Worm (Caenorhabditis elegans): Measurements from ENCODE around the gene F26G1.10.

DNA sequence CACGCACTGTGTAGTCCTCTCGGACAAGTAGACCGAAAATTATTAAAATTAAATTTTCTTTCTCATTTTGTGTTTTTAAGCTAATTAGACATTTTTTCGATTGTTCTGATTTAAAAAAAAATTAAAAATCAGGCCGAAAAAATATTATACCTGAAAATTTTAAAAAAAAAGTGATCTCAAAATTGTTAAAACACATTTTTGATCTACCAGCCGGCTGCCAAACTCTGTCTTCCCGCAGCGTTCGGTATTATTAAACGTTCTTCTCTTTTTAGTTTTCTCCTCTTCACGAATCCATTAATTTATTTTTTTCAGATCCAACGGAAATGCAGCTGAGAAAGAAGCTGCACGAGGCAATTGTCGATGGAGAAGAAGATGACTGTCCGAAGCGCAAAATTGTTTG is 21.0 kb upstream of the F26G1.10 start, which contains the start of gene C27D9.1:
- TF ChIP-seq snpc-1.3 (tag; optimal IDR thresholded peaks at IDR 0.05; ENCODE audit: insufficient read depth) (no peak), F49E8.2 (tag; optimal IDR thresholded peaks at IDR 0.05; ENCODE audit: insufficient read depth) (no peak), ama-1 (optimal IDR thresholded peaks at IDR 0.05) (no peak), ama-1 (GFP tag; optimal IDR thresholded peaks at IDR 0.05) (no peak), snpc-4 (GFP tag; optimal IDR thresholded peaks at IDR 0.05) (no peak), snpc-4 (tag; optimal IDR thresholded peaks at IDR 0.05) (no peak), ceh-40 (GFP tag; IDR thresholded peaks at IDR 0.05) (no peak), ekl-4 (GFP tag; IDR thresholded peaks at IDR 0.05) (no peak), F22D6.2 (tag; optimal IDR thresholded peaks at IDR 0.05) (no peak), C06A6.2 (GFP tag; conservative IDR thresholded peaks at IDR 0.05) (no peak), lsy-27 (tag; optimal IDR thresholded peaks at IDR 0.05; ENCODE audit: borderline replicate concordance, insufficient read depth) (no peak), unc-62 (GFP tag; optimal IDR thresholded peaks at IDR 0.05) (no peak), F10E7.11 (tag; optimal IDR thresholded peaks at IDR 0.05) (no peak)
